Worm (Caenorhabditis elegans) whole organism, late embryonic: ENCODE data around the gene ubxn-3.

ENCODE experiments used
- C08G9.2 ChIP-seq: sonication (generic microtip); optimal IDR thresholded peaks from 2 replicates; lab custom pipeline; 2016; ENCODE audit warnings: mild to moderate bottlenecking, missing genetic modification characterization, moderate library complexity, missing compliant biosample characterization
- K02D7.2 ChIP-seq: sonication (generic microtip); optimal IDR thresholded peaks from 2 replicates; lab custom pipeline; 2017; ENCODE audit warnings: mild to moderate bottlenecking, missing genetic modification characterization, missing compliant biosample characterization
- K09A11.1 ChIP-seq: sonication (generic microtip); optimal IDR thresholded peaks from 2 replicates; lab custom pipeline; 2017; ENCODE audit warnings: antibody characterized with exemption, mild to moderate bottlenecking, missing genetic modification characterization, missing compliant biosample characterization; ENCODE audit not compliant: insufficient read depth
- T23F11.4 ChIP-seq: fragments of 200-800 bp; sonication (Bioruptor generic); optimal IDR thresholded peaks from 2 replicates; lab custom pipeline; 2018; ENCODE audit warnings: mild to moderate bottlenecking, missing genetic modification characterization, missing compliant biosample characterization
- Y22D7AL.16 ChIP-seq: sonication (generic microtip); optimal IDR thresholded peaks from 2 replicates; lab custom pipeline; 2016; ENCODE audit warnings: missing genetic modification characterization, missing compliant biosample characterization
- ahr-1 ChIP-seq: sonication (generic microtip); optimal IDR thresholded peaks from 2 replicates; lab custom pipeline; 2016; ENCODE audit warnings: missing genetic modification characterization, missing compliant biosample characterization
- ama-1 ChIP-seq: fragments of 150-350 bp; optimal IDR thresholded peaks from 2 replicates; lab custom pipeline; 2014
- ceh-18 ChIP-seq: sonication (generic microtip); optimal IDR thresholded peaks from 2 replicates; lab custom pipeline; 2016; ENCODE audit warnings: missing genetic modification characterization, missing compliant biosample characterization
- ceh-22 ChIP-seq: sonication (generic microtip); optimal IDR thresholded peaks from 2 replicates; lab custom pipeline; 2017; ENCODE audit warnings: missing biosample characterization, missing genetic modification characterization
- ceh-24 ChIP-seq: sonication (generic microtip); optimal IDR thresholded peaks from 2 replicates; lab custom pipeline; 2016; ENCODE audit warnings: mild to moderate bottlenecking, missing genetic modification characterization, missing compliant biosample characterization
- ceh-30 ChIP-seq: fragments of 150-350 bp; optimal IDR thresholded peaks from 2 replicates; lab custom pipeline; 2014; ENCODE audit warnings: missing biosample characterization, missing genetic modification characterization
- ceh-31 ChIP-seq: sonication (generic microtip); optimal IDR thresholded peaks from 2 replicates; lab custom pipeline; 2016; ENCODE audit warnings: missing genetic modification characterization, missing compliant biosample characterization
- ceh-34 ChIP-seq: sonication (generic microtip); optimal IDR thresholded peaks from 2 replicates; lab custom pipeline; 2016; ENCODE audit warnings: mild to moderate bottlenecking, missing genetic modification characterization, missing compliant biosample characterization
- ceh-48 ChIP-seq: sonication (generic microtip); optimal IDR thresholded peaks from 2 replicates; lab custom pipeline; 2016; ENCODE audit warnings: missing genetic modification characterization, inconsistent platforms, missing compliant biosample characterization
- che-1 ChIP-seq: sonication (generic microtip); optimal IDR thresholded peaks from 2 replicates; lab custom pipeline; 2016; ENCODE audit warnings: mild to moderate bottlenecking, missing genetic modification characterization, missing compliant biosample characterization
- dve-1 ChIP-seq: sonication (generic microtip); optimal IDR thresholded peaks from 2 replicates; lab custom pipeline; 2017; ENCODE audit warnings: antibody characterized with exemption, mild to moderate bottlenecking, missing genetic modification characterization, missing compliant biosample characterization
- eyg-1 ChIP-seq: sonication (generic microtip); optimal IDR thresholded peaks from 2 replicates; lab custom pipeline; 2016; ENCODE audit warnings: missing genotype, missing genetic modification characterization, missing compliant biosample characterization
- fax-1 ChIP-seq: sonication (generic microtip); optimal IDR thresholded peaks from 2 replicates; lab custom pipeline; 2016; ENCODE audit warnings: missing genotype, missing genetic modification characterization, missing compliant biosample characterization
- fkh-10 ChIP-seq: fragments of 150-350 bp; optimal IDR thresholded peaks from 2 replicates; lab custom pipeline; 2014; ENCODE audit warnings: missing biosample characterization, missing genetic modification reagents, missing genetic modification characterization
- fkh-6 ChIP-seq: sonication (generic microtip); optimal IDR thresholded peaks from 2 replicates; lab custom pipeline; 2016; ENCODE audit warnings: missing genetic modification characterization, missing compliant biosample characterization
- gmeb-2 ChIP-seq: sonication (generic microtip); optimal IDR thresholded peaks from 2 replicates; lab custom pipeline; 2016; ENCODE audit warnings: missing genetic modification characterization, inconsistent platforms, missing compliant biosample characterization
- hlh-15 ChIP-seq: sonication (generic microtip); optimal IDR thresholded peaks from 2 replicates; lab custom pipeline; 2016; ENCODE audit warnings: missing genetic modification characterization, missing compliant biosample characterization
- hlh-30 ChIP-seq: sonication (generic microtip); optimal IDR thresholded peaks from 2 replicates; lab custom pipeline; 2017; ENCODE audit warnings: antibody characterized with exemption, missing genetic modification characterization, missing compliant biosample characterization; ENCODE audit not compliant: insufficient read depth
- hlh-6 ChIP-seq: sonication (generic microtip); optimal IDR thresholded peaks from 2 replicates; lab custom pipeline; 2016; ENCODE audit warnings: missing genotype, missing genetic modification characterization, missing compliant biosample characterization
- hlh-8 ChIP-seq: sonication (generic microtip); optimal IDR thresholded peaks from 2 replicates; lab custom pipeline; 2016; ENCODE audit warnings: missing genotype, missing genetic modification characterization, missing compliant biosample characterization
- lim-6 ChIP-seq: sonication (generic microtip); optimal IDR thresholded peaks from 2 replicates; lab custom pipeline; 2016; ENCODE audit warnings: missing genetic modification characterization, missing compliant biosample characterization
- lin-11 ChIP-seq: fragments of 200-800 bp; sonication (Bioruptor generic); optimal IDR thresholded peaks from 2 replicates; lab custom pipeline; 2018; ENCODE audit warnings: mild to moderate bottlenecking, missing genetic modification characterization, missing compliant biosample characterization
- mec-3 ChIP-seq: sonication (generic microtip); optimal IDR thresholded peaks from 2 replicates; lab custom pipeline; 2016; ENCODE audit warnings: borderline replicate concordance, missing genetic modification characterization, missing compliant biosample characterization
- nhr-232 ChIP-seq: sonication (generic microtip); optimal IDR thresholded peaks from 2 replicates; lab custom pipeline; 2016; ENCODE audit warnings: missing genetic modification characterization, missing compliant biosample characterization
- npax-4 ChIP-seq: sonication (generic microtip); optimal IDR thresholded peaks from 2 replicates; lab custom pipeline; 2016; ENCODE audit warnings: missing genetic modification characterization, missing compliant biosample characterization
- odd-2 ChIP-seq: sonication (generic microtip); optimal IDR thresholded peaks from 2 replicates; lab custom pipeline; 2017; ENCODE audit warnings: antibody characterized with exemption, mild to moderate bottlenecking, missing genetic modification characterization, missing compliant biosample characterization
- pag-3 ChIP-seq: sonication (generic microtip); optimal IDR thresholded peaks from 2 replicates; lab custom pipeline; 2016; ENCODE audit warnings: missing compliant biosample characterization, missing genetic modification characterization, borderline replicate concordance
- pat-9 ChIP-seq: fragments of 200-800 bp; sonication (Bioruptor generic); optimal IDR thresholded peaks from 2 replicates; lab custom pipeline; 2018; ENCODE audit warnings: mild to moderate bottlenecking, missing genetic modification characterization, moderate library complexity, missing compliant biosample characterization
- pax-1 ChIP-seq: fragments of 150-350 bp; optimal IDR thresholded peaks from 2 replicates; lab custom pipeline; 2014; ENCODE audit warnings: missing biosample characterization, missing genetic modification characterization
- pha-2 ChIP-seq: sonication (generic microtip); optimal IDR thresholded peaks from 2 replicates; lab custom pipeline; 2017; ENCODE audit warnings: mild to moderate bottlenecking, missing genetic modification characterization, missing compliant biosample characterization
- pha-4 ChIP-seq: fragments of 150-350 bp; optimal IDR thresholded peaks from 2 replicates; lab custom pipeline; 2018; ENCODE audit warnings: missing biosample characterization, missing genetic modification reagents, missing genetic modification characterization
- pqm-1 ChIP-seq: sonication (generic microtip); optimal IDR thresholded peaks from 2 replicates; lab custom pipeline; 2016; ENCODE audit warnings: missing genetic modification characterization, missing compliant biosample characterization
- pros-1 ChIP-seq: fragments of 150-350 bp; optimal IDR thresholded peaks from 2 replicates; lab custom pipeline; 2014; ENCODE audit warnings: missing biosample characterization, missing genetic modification reagents, missing genetic modification characterization
- rnt-1 ChIP-seq: sonication (generic microtip); optimal IDR thresholded peaks from 2 replicates; lab custom pipeline; 2016; ENCODE audit warnings: missing genetic modification characterization, missing compliant biosample characterization
- sdc-2 ChIP-seq: sonication (generic microtip); optimal IDR thresholded peaks from 2 replicates; lab custom pipeline; 2016; ENCODE audit warnings: missing genotype, missing genetic modification characterization, missing compliant biosample characterization
- sox-4 ChIP-seq: sonication (generic microtip); optimal IDR thresholded peaks from 2 replicates; lab custom pipeline; 2017; ENCODE audit warnings: mild to moderate bottlenecking, missing genetic modification characterization, inconsistent platforms, missing compliant biosample characterization
- unc-42 ChIP-seq: sonication (generic microtip); optimal IDR thresholded peaks from 2 replicates; lab custom pipeline; 2016; ENCODE audit warnings: missing genotype, missing genetic modification characterization, missing compliant biosample characterization
- unc-86 ChIP-seq: sonication (generic microtip); optimal IDR thresholded peaks from 2 replicates; lab custom pipeline; 2016; ENCODE audit warnings: missing genetic modification characterization, missing compliant biosample characterization
- zip-5 ChIP-seq: sonication (generic microtip); optimal IDR thresholded peaks from 2 replicates; lab custom pipeline; 2016; ENCODE audit warnings: missing genetic modification characterization, missing compliant biosample characterization
- ztf-16 ChIP-seq: sonication (generic microtip); optimal IDR thresholded peaks from 2 replicates; lab custom pipeline; 2017; ENCODE audit warnings: missing genetic modification characterization, missing compliant biosample characterization

The ubxn-3 gene

DNA sequence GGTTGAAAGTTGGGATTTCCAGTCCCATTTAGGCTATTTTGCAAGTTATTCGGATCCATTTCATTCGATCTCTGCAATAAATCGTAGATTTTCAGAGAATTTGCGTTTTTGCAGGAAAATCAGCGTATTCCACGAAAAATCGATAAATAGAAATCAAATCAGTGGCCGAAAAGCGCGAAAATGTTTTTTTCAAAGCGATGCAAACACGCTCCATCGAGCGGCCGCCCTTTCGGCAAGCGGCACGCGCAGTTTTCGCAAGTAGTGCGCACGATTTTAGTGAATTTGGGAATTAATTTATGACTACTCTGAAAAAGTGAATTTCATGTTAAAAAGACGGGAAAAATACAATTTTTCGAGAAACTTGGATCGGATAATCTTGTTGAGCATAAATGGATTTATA is 34.7 kb upstream of the ubxn-3 start (continued):
- TF ChIP-seq ceh-24 (peak; percentile 62), C08G9.2 (tag; lab: Kevin White, UChicago) (peak; percentile 87), pros-1 (tag; lab: Kevin White, UChicago) (no peak), odd-2 (tag; lab: Kevin White, UChicago) (peak; percentile 32), hlh-15 (tag; lab: Kevin White, UChicago) (peak; percentile 66), fkh-10 (GFP tag; lab: Kevin White, UChicago) (peak; percentile 84), pat-9 (tag; lab: Kevin White, UChicago) (peak; percentile 76), ceh-48 (peak; percentile 97), ceh-31 (tag; lab: Kevin White, UChicago) (peak; percentile 92), fax-1 (tag; lab: Kevin White, UChicago) (peak; percentile 79), fkh-6 (tag; lab: Kevin White, UChicago) (peak; percentile 53), pag-3 (tag; lab: Kevin White, UChicago) (peak; percentile 84), pha-2 (tag; lab: Kevin White, UChicago) (peak; percentile 74), lin-11 (tag; lab: Kevin White, UChicago) (peak; percentile 59), rnt-1 (tag; lab: Kevin White, UChicago) (peak; percentile 94), ceh-22 (tag; lab: Kevin White, UChicago) (no peak), mec-3 (tag; lab: Kevin White, UChicago) (peak; percentile 85), T23F11.4 (peak; percentile 56), eyg-1 (tag; lab: Kevin White, UChicago) (peak; percentile 76), hlh-8 (tag; lab: Kevin White, UChicago) (peak; percentile 77), unc-86 (peak; percentile 83), K02D7.2 (peak; percentile 46), Y22D7AL.16 (tag; lab: Kevin White, UChicago) (peak; percentile 50), K09A11.1 (peak; percentile 67), ceh-18 (tag; lab: Kevin White, UChicago) (peak; percentile 92), ama-1 (lab: Kevin White, UChicago) (no peak), nhr-232 (tag; lab: Kevin White, UChicago) (peak; percentile 57), unc-42 (peak; percentile 99), hlh-30 (peak; percentile 10), hlh-6 (peak; percentile 81), ahr-1 (tag; lab: Kevin White, UChicago) (peak; percentile 57), sox-4 (tag; lab: Kevin White, UChicago) (peak; percentile 61), sdc-2 (peak; percentile 65), npax-4 (tag; lab: Kevin White, UChicago) (peak; percentile 43), zip-5 (tag; lab: Kevin White, UChicago) (peak; percentile 63), gmeb-2 (tag; lab: Kevin White, UChicago) (peak; percentile 63), che-1 (peak; percentile 55), ceh-30 (tag; lab: Kevin White, UChicago) (peak; percentile 68), dve-1 (tag; lab: Kevin White, UChicago) (peak; percentile 42), pqm-1 (tag; lab: Kevin White, UChicago) (peak; percentile 92), ztf-16 (tag; lab: Kevin White, UChicago) (peak; percentile 79), ceh-34 (peak; percentile 88), lim-6 (tag; lab: Kevin White, UChicago) (no peak), pax-1 (tag; lab: Kevin White, UChicago) (peak; percentile 48), pha-4 (tag; lab: Kevin White, UChicago) (no peak)
